Worm (Caenorhabditis elegans): ENCODE data around the gene nhr-100.

- TF ChIP-seq hrde-1 (tag; optimal IDR thresholded peaks at IDR 0.05; ENCODE audit: borderline replicate concordance) (no peak), lsy-27 (tag; optimal IDR thresholded peaks at IDR 0.05; ENCODE audit: borderline replicate concordance, insufficient read depth) (no peak), unc-62 (GFP tag; optimal IDR thresholded peaks at IDR 0.05) (no peak), snpc-4 (GFP tag; optimal IDR thresholded peaks at IDR 0.05) (no peak), snpc-4 (tag; optimal IDR thresholded peaks at IDR 0.05) (no peak)
Observed at ce11 chrIV:9727217-9727616, 1.3 kb upstream of the nhr-100 start.
